Worm (Caenorhabditis elegans): ENCODE measurements around the gene rgs-4.

ce11 chrII:12655816-12656215 lies 1.3 kb downstream of the rgs-4 start:
- TF ChIP-seq lin-35 (GFP tag; optimal IDR thresholded peaks at IDR 0.05) = no peak
- TF ChIP-seq rnt-1 (tag; optimal IDR thresholded peaks at IDR 0.05) = no peak
- no peak for TF ChIP-seq egl-27 (tag; optimal IDR thresholded peaks at IDR 0.05)
- no peak for TF ChIP-seq fkh-10 (GFP tag; optimal IDR thresholded peaks at IDR 0.05)
- no peak for TF ChIP-seq snpc-4 (tag; optimal IDR thresholded peaks at IDR 0.05)
- TF ChIP-seq zag-1 (tag; optimal IDR thresholded peaks at IDR 0.05) = no peak
- TF ChIP-seq alr-1 (tag; optimal IDR thresholded peaks at IDR 0.05; ENCODE audit: borderline replicate concordance) = no peak
- no peak for TF ChIP-seq pqm-1 (tag; optimal IDR thresholded peaks at IDR 0.05)
- TF ChIP-seq lin-14 (GFP tag; optimal IDR thresholded peaks at IDR 0.05) = no peak
- no peak for TF ChIP-seq lin-39 (tag; optimal IDR thresholded peaks at IDR 0.05)
- no peak for TF ChIP-seq lin-13 (GFP tag; optimal IDR thresholded peaks at IDR 0.05)
- TF ChIP-seq unc-62 (GFP tag; optimal IDR thresholded peaks at IDR 0.05) = no peak
